Fruit fly (Drosophila melanogaster): ENCODE measurements around the gene rdx.
A peak's percentile ranks its signal among the peaks of the same experiment; 100 is the strongest.

rdx gene

dm6 chr3R:14056320-14057053 lies 24.6 kb upstream of the rdx start, which contains the start of gene foxo (continued):
- TF ChIP-seq HLHmδ (GFP tag; optimal IDR thresholded peaks at IDR 0.05): peak; percentile 41
- peak; percentile 2 for TF ChIP-seq CG12071 (GFP tag; optimal IDR thresholded peaks at IDR 0.05)
- no peak for TF ChIP-seq Poxn (GFP tag; IDR thresholded peaks at IDR 0.05)
- no peak; the same call in 1 of the 2 replicates for TF ChIP-seq CG13287 (GFP tag; IDR thresholded peaks at IDR 0.05; ENCODE audit: partially characterized antibody)
- peak; percentile 24; the same call in 1 of the 2 replicates for TF ChIP-seq crol (GFP tag; IDR thresholded peaks at IDR 0.05)
- TF ChIP-seq croc (GFP tag; conservative IDR thresholded peaks at IDR 0.05): peak; percentile 46; the same call in 2 of the 3 replicates
- TF ChIP-seq CG11398 (GFP tag; optimal IDR thresholded peaks at IDR 0.05): no peak
- peak; percentile 40 to 54 for TF ChIP-seq dpn (GFP tag; optimal IDR thresholded peaks at IDR 0.05)
- TF ChIP-seq CG7372 (GFP tag; IDR thresholded peaks at IDR 0.05): peak; percentile 23
- TF ChIP-seq CG13775 (GFP tag; optimal IDR thresholded peaks at IDR 0.05): peak; percentile 82
- TF ChIP-seq CG12104 (GFP tag; optimal IDR thresholded peaks at IDR 0.05): peak; percentile 83
- 0 out of 3 replicates have a peak, but pooled peaks have one; percentile 34 for TF ChIP-seq CG6175 (GFP tag; IDR thresholded peaks at IDR 0.05)
- TF ChIP-seq hkb (optimal IDR thresholded peaks at IDR 0.05): no peak
- TF ChIP-seq hkb (GFP tag; IDR thresholded peaks at IDR 0.05): peak; percentile 44; the same call in 1 of the 2 replicates
- no peak for TF ChIP-seq Optix (GFP tag; IDR thresholded peaks at IDR 0.05)
- TF ChIP-seq seq (GFP tag; IDR thresholded peaks at IDR 0.05): no peak; the same call in 1 of the 2 replicates
- no peak for TF ChIP-seq Atf-2 (GFP tag; optimal IDR thresholded peaks at IDR 0.05)
- TF ChIP-seq pho (GFP tag; optimal IDR thresholded peaks at IDR 0.05): no peak
- peak; percentile 83 for TF ChIP-seq CG17359 (tag; optimal IDR thresholded peaks at IDR 0.05)
- peak; percentile 15 for TF ChIP-seq HmgZ (tag; optimal IDR thresholded peaks at IDR 0.05)
- peak; percentile 69 for TF ChIP-seq CG13624 (GFP tag; optimal IDR thresholded peaks at IDR 0.05)
- peak; percentile 41; the same call in 1 of the 2 replicates for TF ChIP-seq sob (GFP tag; IDR thresholded peaks at IDR 0.05)
- TF ChIP-seq Fer1 (GFP tag; optimal IDR thresholded peaks at IDR 0.05): peak; percentile 83
- TF ChIP-seq CG13894 (tag; optimal IDR thresholded peaks at IDR 0.05): peak; percentile 17
- peak; percentile 57 for TF ChIP-seq CG4820 (GFP tag; optimal IDR thresholded peaks at IDR 0.05)
- peak; percentile 93 for TF ChIP-seq CG7839 (tag; optimal IDR thresholded peaks at IDR 0.05)
- TF ChIP-seq CG43689 (GFP tag; IDR thresholded peaks at IDR 0.05): peak; percentile 53; the same call in 1 of the 2 replicates
- TF ChIP-seq MESR4 (GFP tag; optimal IDR thresholded peaks at IDR 0.05): no peak
- no peak for TF ChIP-seq mld (GFP tag; IDR thresholded peaks at IDR 0.05; ENCODE audit: partially characterized antibody)
- TF ChIP-seq BEAF-32 (GFP tag; optimal IDR thresholded peaks at IDR 0.05): no peak
- TF ChIP-seq CG1233 (GFP tag; optimal IDR thresholded peaks at IDR 0.05): peak; percentile 77
- TF ChIP-seq CG14965 (GFP tag; optimal IDR thresholded peaks at IDR 0.05; ENCODE audit: borderline replicate concordance): no peak
- TF ChIP-seq Mes4 (GFP tag; optimal IDR thresholded peaks at IDR 0.05): peak; percentile 42
- TF ChIP-seq CG12942 (GFP tag; optimal IDR thresholded peaks at IDR 0.05): peak; percentile 53
- TF ChIP-seq zen2 (GFP tag; IDR thresholded peaks at IDR 0.05; ENCODE audit: partially characterized antibody): no peak
- peak; percentile 21 for TF ChIP-seq Hsf (GFP tag; optimal IDR thresholded peaks at IDR 0.05)
- TF ChIP-seq en (GFP tag; optimal IDR thresholded peaks at IDR 0.05): no peak
- peak; percentile 61 for TF ChIP-seq Ada2b (GFP tag; IDR thresholded peaks at IDR 0.05)
- TF ChIP-seq abd-A (tag; optimal IDR thresholded peaks at IDR 0.05): no peak
- TF ChIP-seq CG5245 (GFP tag; optimal IDR thresholded peaks at IDR 0.05): no peak
- peak; percentile 63 for TF ChIP-seq CG12155 (GFP tag; optimal IDR thresholded peaks at IDR 0.05)
- peak; percentile 95 for TF ChIP-seq CG31441 (GFP tag; IDR thresholded peaks at IDR 0.05)
- no peak for TF ChIP-seq sc (optimal IDR thresholded peaks at IDR 0.05)
- peak; percentile 59 for TF ChIP-seq sc (GFP tag; optimal IDR thresholded peaks at IDR 0.05)
- no peak for TF ChIP-seq zf30C (GFP tag; optimal IDR thresholded peaks at IDR 0.05)
- TF ChIP-seq Bdp1 (GFP tag; optimal IDR thresholded peaks at IDR 0.05): no peak
- TF ChIP-seq CG42726 (GFP tag; IDR thresholded peaks at IDR 0.05; ENCODE audit: partially characterized antibody): no peak
- TF ChIP-seq CG17612 (GFP tag; IDR thresholded peaks at IDR 0.05): no peak
- TF ChIP-seq CG3281 (GFP tag; optimal IDR thresholded peaks at IDR 0.05): peak; percentile 92
- no peak for TF ChIP-seq Tbp (GFP tag; optimal IDR thresholded peaks at IDR 0.05)

Data from whole organism, embryonic.